Fruit fly (Drosophila melanogaster): ENCODE results near the gene Mps1.

Gene Mps1

DNA sequence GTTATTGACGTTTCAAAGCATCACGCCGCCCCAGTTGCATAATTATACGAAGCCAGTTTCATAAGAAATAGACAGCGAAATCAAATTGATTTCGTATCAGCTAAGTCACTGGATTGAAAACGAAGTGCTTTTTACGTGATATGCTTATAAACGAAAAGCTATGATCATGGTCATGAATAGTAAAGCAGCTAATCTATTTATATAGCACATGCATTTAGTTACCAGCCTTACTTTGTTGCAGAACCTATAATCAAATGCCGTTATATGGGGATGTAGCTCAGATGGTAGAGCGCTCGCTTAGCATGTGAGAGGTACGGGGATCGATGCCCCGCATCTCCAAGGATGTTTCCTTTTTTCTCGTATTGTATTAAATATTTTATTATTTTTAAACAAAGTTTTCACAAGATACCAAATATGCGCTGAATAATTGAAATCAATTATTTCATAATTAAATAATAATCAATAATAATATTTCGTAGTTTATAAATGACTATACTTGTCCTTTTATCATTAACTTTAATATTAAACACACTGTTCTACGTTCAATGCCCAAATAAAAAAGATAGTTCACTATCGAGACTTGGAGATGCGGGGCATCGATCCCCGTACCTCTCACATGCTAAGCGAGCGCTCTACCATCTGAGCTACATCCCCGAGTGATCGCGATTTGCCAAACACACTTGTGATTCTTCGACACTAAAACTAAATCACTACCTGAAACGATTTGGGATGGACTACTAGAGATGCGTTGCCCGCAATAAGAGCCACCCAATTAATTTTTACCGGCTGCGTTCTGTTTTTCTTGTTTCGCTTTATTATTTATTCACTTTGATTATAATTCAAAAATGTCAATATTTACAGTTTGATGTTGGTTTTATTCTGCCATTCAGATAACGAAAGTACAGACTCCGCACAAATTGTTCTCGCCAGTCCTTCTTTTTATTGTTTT is 24.7 kb upstream of the Mps1 start (continued):
- TF ChIP-seq Bgb (GFP tag; IDR thresholded peaks at IDR 0.05; ENCODE audit: partially characterized antibody) (peak; percentile 70), NK7.1 (GFP tag; optimal IDR thresholded peaks at IDR 0.05) (no peak), abd-A (tag; optimal IDR thresholded peaks at IDR 0.05) (peak; percentile 22), Rfx (GFP tag; IDR thresholded peaks at IDR 0.05) (peak; percentile 39; the same call in 1 of the 2 replicates), dysf (GFP tag; IDR thresholded peaks at IDR 0.05) (0 out of 3 replicates have a peak, but pooled peaks have one; percentile 23), pfk (GFP tag; optimal IDR thresholded peaks at IDR 0.05) (peak; percentile 90), knrl (GFP tag; IDR thresholded peaks at IDR 0.05; ENCODE audit: partially characterized antibody) (peak; percentile 55; the same call in 2 of the 3 replicates), sna (GFP tag; IDR thresholded peaks at IDR 0.05; ENCODE audit: partially characterized antibody) (peak; percentile 62; the same call in 1 of the 2 replicates), CG6791 (GFP tag; IDR thresholded peaks at IDR 0.05; ENCODE audit: partially characterized antibody) (peak; percentile 78), Pdp1 (GFP tag; optimal IDR thresholded peaks at IDR 0.05) (peak; percentile 19 to 95), Ets97D (GFP tag; optimal IDR thresholded peaks at IDR 0.05) (peak; percentile 6), CG34376 (GFP tag; optimal IDR thresholded peaks at IDR 0.05) (peak; percentile 78), NFAT (GFP tag; IDR thresholded peaks at IDR 0.05) (0 out of 2 replicates have a peak, but pooled peaks have one; percentile 35), Sry-β (GFP tag; optimal IDR thresholded peaks at IDR 0.05) (peak; percentile 70), CG6272 (GFP tag; IDR thresholded peaks at IDR 0.05) (0 out of 2 replicates have a peak, but pooled peaks have one; percentile 15), Opbp (GFP tag; IDR thresholded peaks at IDR 0.05; ENCODE audit: partially characterized antibody) (peak; percentile 70), salm (tag; optimal IDR thresholded peaks at IDR 0.05) (peak; percentile 79), nerfin-2 (GFP tag; IDR thresholded peaks at IDR 0.05; ENCODE audit: partially characterized antibody) (peak; percentile 64), CG2712 (tag; optimal IDR thresholded peaks at IDR 0.05) (peak; percentile 9), lab (GFP tag; optimal IDR thresholded peaks at IDR 0.05) (peak; percentile 11), inv (GFP tag; IDR thresholded peaks at IDR 0.05; ENCODE audit: partially characterized antibody) (peak; percentile 41; the same call in 1 of the 2 replicates), CG2875 (GFP tag; optimal IDR thresholded peaks at IDR 0.05) (no peak), kni (GFP tag; optimal IDR thresholded peaks at IDR 0.05) (peak; percentile 6), CG9609 (GFP tag; optimal IDR thresholded peaks at IDR 0.05) (no peak), CG13894 (tag; optimal IDR thresholded peaks at IDR 0.05) (no peak), CG2199 (GFP tag; IDR thresholded peaks at IDR 0.05) (0 out of 3 replicates have a peak, but pooled peaks have one; percentile 7), Eip74EF (GFP tag; optimal IDR thresholded peaks at IDR 0.05) (peak in 1 of 2 experiments; percentile 20), CG9215 (GFP tag; IDR thresholded peaks at IDR 0.05) (no peak), Dll (GFP tag; IDR thresholded peaks at IDR 0.05; ENCODE audit: partially characterized antibody) (peak; percentile 55; the same call in 2 of the 4 replicates), tna (GFP tag; IDR thresholded peaks at IDR 0.05; ENCODE audit: partially characterized antibody) (peak; percentile 59; the same call in 1 of the 2 replicates), CG14860 (GFP tag; IDR thresholded peaks at IDR 0.05; ENCODE audit: partially characterized antibody) (peak; percentile 54), NC2β (GFP tag; optimal IDR thresholded peaks at IDR 0.05) (no peak), Bdp1 (GFP tag; optimal IDR thresholded peaks at IDR 0.05) (peak; percentile 98), HLH4C (GFP tag; IDR thresholded peaks at IDR 0.05; ENCODE audit: partially characterized antibody) (peak; percentile 74; the same call in 1 of the 3 replicates), CG34224 (GFP tag; IDR thresholded peaks at IDR 0.05; ENCODE audit: partially characterized antibody) (peak; percentile 46; the same call in 1 of the 3 replicates), bbx (GFP tag; IDR thresholded peaks at IDR 0.05; ENCODE audit: partially characterized antibody) (peak; percentile 69), lilli (GFP tag; optimal IDR thresholded peaks at IDR 0.05) (peak; percentile 10), pros (GFP tag; optimal IDR thresholded peaks at IDR 0.05) (peak; percentile 19), Ravus (GFP tag; IDR thresholded peaks at IDR 0.05) (no peak), Scr (GFP tag; IDR thresholded peaks at IDR 0.05; ENCODE audit: partially characterized antibody) (peak; percentile 72), MBD-R2 (GFP tag; IDR thresholded peaks at IDR 0.05) (no peak), CG13287 (GFP tag; IDR thresholded peaks at IDR 0.05; ENCODE audit: partially characterized antibody) (peak; percentile 39; the same call in 1 of the 2 replicates), slbo (GFP tag; IDR thresholded peaks at IDR 0.05) (peak; percentile 34; the same call in 1 of the 2 replicates), CG12236 (GFP tag; optimal IDR thresholded peaks at IDR 0.05) (no peak)
